Worm (Caenorhabditis elegans) whole organism, L4/young adult: Measurements from ENCODE around the gene sars-1.

ENCODE experiments used
- W03F9.2 ChIP-seq: fragments of 150-350 bp; optimal IDR thresholded peaks from 2 replicates; lab custom pipeline; 2014; ENCODE audit warnings: missing biosample characterization, missing genetic modification characterization
- dao-5 ChIP-seq: sonication (generic microtip); optimal IDR thresholded peaks from 2 replicates; lab custom pipeline; 2016; ENCODE audit warnings: missing genotype, missing genetic modification characterization, moderate library complexity, missing compliant biosample characterization
- him-1 ChIP-seq: sonication (generic microtip); optimal IDR thresholded peaks from 2 replicates; lab custom pipeline; 2016; ENCODE audit warnings: missing genotype, missing genetic modification reagents, missing genetic modification characterization, missing compliant biosample characterization

DNA sequence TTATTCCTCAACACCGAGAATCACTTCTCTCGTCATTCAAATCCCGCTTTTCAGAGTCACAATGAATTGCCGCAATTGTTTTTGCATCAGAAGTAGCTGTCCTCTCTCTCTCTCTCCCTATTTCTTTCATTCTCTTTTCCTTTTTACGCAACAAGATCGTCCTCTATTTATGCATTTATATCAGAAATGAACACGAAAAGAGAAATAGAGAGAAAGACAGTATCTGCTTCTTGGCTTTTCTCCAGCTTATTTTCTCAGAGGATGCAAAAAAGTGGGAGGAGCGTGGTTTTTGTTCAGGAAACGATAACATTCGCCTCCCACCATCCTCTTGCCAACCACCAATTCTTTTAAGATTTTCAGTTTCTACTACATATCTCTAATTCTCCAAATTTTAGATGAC is 20.6 kb upstream of the sars-1 start, which contains the start of gene mam-2:
- no peak for TF ChIP-seq him-1 (tag; lab: Kevin White, UChicago)
- no peak for TF ChIP-seq dao-5 (tag; lab: Kevin White, UChicago)
- TF ChIP-seq W03F9.2 (tag; lab: Kevin White, UChicago), result no peak
